Fruit fly (Drosophila melanogaster) whole organism, pupa: ENCODE data around the gene CG5062.

Experiments
- CG34367 ChIP-seq: fragments of 200-800 bp; sonication (Bioruptor generic); optimal IDR thresholded peaks from 2 replicates; lab custom pipeline; 2018; ENCODE audit warnings: missing biosample characterization, mild to moderate bottlenecking, missing genetic modification characterization
- gl ChIP-seq: fragments of 200-800 bp; sonication (Bioruptor generic); optimal IDR thresholded peaks from 2 replicates; lab custom pipeline; 2018; ENCODE audit warnings: missing biosample characterization, mild to moderate bottlenecking, missing genetic modification characterization

DNA sequence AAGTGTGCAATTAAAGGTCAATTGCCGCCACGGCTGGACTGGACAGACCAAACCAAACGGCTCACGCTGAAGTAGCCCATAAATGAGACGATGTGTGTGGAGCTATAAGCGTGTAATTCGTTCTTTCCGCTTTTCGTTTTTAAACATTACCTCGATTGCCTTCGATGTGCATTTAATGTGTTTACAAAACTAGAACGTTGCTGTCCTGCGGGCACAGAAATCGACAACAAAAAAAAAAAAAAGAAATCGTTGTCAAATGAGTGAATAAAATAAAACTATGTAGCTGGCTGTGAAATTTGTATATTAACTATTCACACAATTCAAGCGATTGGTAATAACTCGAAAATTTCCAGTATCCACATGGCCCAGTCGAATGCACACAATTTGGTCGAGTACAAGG, 50.6 kb downstream of the CG5062 start, which contains the start of gene Rpn13R:
- TF ChIP-seq gl (tag; lab: Kevin White, UChicago) (no peak), CG34367 (no peak)
